Fruit fly (Drosophila melanogaster): Measurements from ENCODE around the gene CG31809.

DNA sequence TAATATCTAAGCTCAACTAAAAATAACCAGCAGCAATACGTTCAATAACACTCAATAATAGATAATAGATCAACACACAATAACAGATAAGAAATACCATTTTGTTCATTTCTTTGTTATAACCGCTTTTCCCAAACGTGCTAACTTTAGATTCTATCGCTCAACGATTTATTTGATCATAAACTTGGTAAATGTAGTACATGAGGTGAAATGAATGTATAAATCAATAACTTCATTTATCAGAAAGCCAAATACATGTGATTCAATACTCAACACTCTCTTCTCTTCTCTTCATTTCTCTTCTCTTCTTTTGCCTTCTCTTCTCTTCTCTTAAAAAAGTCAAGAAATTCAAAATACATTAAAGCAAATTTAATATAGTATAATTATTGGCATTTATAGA lies 849 bp downstream of the CG31809 start:
- TF ChIP-seq CG8159 (tag; optimal IDR thresholded peaks at IDR 0.05): no peak
- TF ChIP-seq CG14655 (GFP tag; optimal IDR thresholded peaks at IDR 0.05): no peak
- TF ChIP-seq CG10348 (GFP tag; IDR thresholded peaks at IDR 0.05): no peak
- no peak for TF ChIP-seq CG4496 (GFP tag; IDR thresholded peaks at IDR 0.05)
- no peak for TF ChIP-seq fd96Ca (GFP tag; IDR thresholded peaks at IDR 0.05)
- no peak for TF ChIP-seq gl (tag; optimal IDR thresholded peaks at IDR 0.05)
- TF ChIP-seq EcR (GFP tag; optimal IDR thresholded peaks at IDR 0.05): no peak
- no peak for TF ChIP-seq Pif1A (GFP tag; optimal IDR thresholded peaks at IDR 0.05)
- no peak for TF ChIP-seq CG17806 (tag; optimal IDR thresholded peaks at IDR 0.05)
- TF ChIP-seq CG34367 (tag; optimal IDR thresholded peaks at IDR 0.05): no peak
- TF ChIP-seq Snoo (tag; optimal IDR thresholded peaks at IDR 0.05): no peak
- no peak for TF ChIP-seq CG32121 (GFP tag; IDR thresholded peaks at IDR 0.05)
- no peak for TF ChIP-seq CG8301 (tag; optimal IDR thresholded peaks at IDR 0.05)
